Worm (Caenorhabditis elegans) whole organism, mixed stage, embryonic: ENCODE measurements around the gene pkd-2.

Experiments
- cnd-1 ChIP-seq: fragments of 200-800 bp; sonication (Bioruptor generic); optimal IDR thresholded peaks from 2 replicates; lab custom pipeline; 2018; ENCODE audit warnings: mild to moderate bottlenecking, missing genetic modification characterization, missing compliant biosample characterization
- elt-1 ChIP-seq: sonication (generic microtip); optimal IDR thresholded peaks from 2 replicates; lab custom pipeline; 2017; ENCODE audit warnings: missing genetic modification characterization, mild to moderate bottlenecking, missing compliant biosample characterization, antibody characterized with exemption, moderate library complexity, borderline replicate concordance; ENCODE audit not compliant: insufficient read depth
- elt-3 ChIP-seq: fragments of 150-350 bp; optimal IDR thresholded peaks from 2 replicates; lab custom pipeline; 2014; ENCODE audit warnings: missing biosample characterization, missing genetic modification characterization
- hlh-1 ChIP-seq: fragments of 150-350 bp; optimal IDR thresholded peaks from 2 replicates; lab custom pipeline; 2014; ENCODE audit warnings: missing biosample characterization, missing genetic modification reagents, missing genetic modification characterization
- lin-13 ChIP-seq: fragments of 150-350 bp; optimal IDR thresholded peaks from 2 replicates; lab custom pipeline; 2014; ENCODE audit warnings: missing biosample characterization, missing genetic modification characterization
- mab-5 ChIP-seq: fragments of 150-350 bp; optimal IDR thresholded peaks from 2 replicates; lab custom pipeline; 2014; ENCODE audit warnings: missing biosample characterization, missing genetic modification characterization
- nhr-12 ChIP-seq: fragments of 150-350 bp; optimal IDR thresholded peaks from 2 replicates; lab custom pipeline; 2014; ENCODE audit warnings: missing biosample characterization, missing genetic modification characterization
- nhr-237 ChIP-seq: fragments of 150-350 bp; optimal IDR thresholded peaks from 2 replicates; lab custom pipeline; 2014; ENCODE audit warnings: missing biosample characterization, missing genetic modification characterization
- nhr-76 ChIP-seq: sonication (generic microtip); optimal IDR thresholded peaks from 2 replicates; lab custom pipeline; 2017; ENCODE audit warnings: missing biosample characterization, missing genetic modification characterization
- pha-4 ChIP-seq: fragments of 150-350 bp; optimal IDR thresholded peaks from 2 replicates; lab custom pipeline; 2018; ENCODE audit warnings: missing biosample characterization, missing genetic modification reagents, missing genetic modification characterization
- snpc-4 ChIP-seq: fragments of 150-350 bp; optimal IDR thresholded peaks from 2 replicates; lab custom pipeline; 2014; ENCODE audit warnings: missing biosample characterization, missing genetic modification characterization
- tbx-8 ChIP-seq: fragments of 200-800 bp; sonication (Bioruptor generic); optimal IDR thresholded peaks from 2 replicates; lab custom pipeline; 2018; ENCODE audit warnings: mild to moderate bottlenecking, missing genetic modification characterization, moderate library complexity, missing compliant biosample characterization
- unc-39 ChIP-seq: fragments of 150-350 bp; optimal IDR thresholded peaks from 2 replicates; lab custom pipeline; 2014; ENCODE audit warnings: missing biosample characterization, missing genetic modification characterization
- unc-62 ChIP-seq: fragments of 150-350 bp; optimal IDR thresholded peaks from 2 replicates; lab custom pipeline; 2014; ENCODE audit warnings: missing biosample characterization, missing genetic modification reagents, missing genetic modification characterization

DNA sequence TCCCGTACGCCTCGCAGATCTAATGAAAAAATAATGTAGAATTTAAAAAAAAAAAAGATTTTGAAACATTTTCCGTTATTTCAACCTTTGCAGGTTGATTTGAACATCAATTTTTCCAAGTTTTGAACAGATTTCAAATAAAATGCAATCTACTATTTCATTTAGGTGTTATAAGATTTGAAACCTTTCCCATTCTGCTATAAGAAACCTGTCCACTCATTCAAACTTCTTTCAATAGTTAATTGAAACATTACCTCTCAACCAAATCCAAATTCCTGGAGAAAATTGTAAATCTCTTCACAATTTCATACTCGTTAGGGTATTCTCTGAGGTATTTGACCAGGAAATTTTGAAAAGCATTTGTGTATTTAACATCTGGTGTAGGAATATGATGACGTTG, 20.1 kb downstream of the pkd-2 start:
- TF ChIP-seq nhr-237 (no peak), hlh-1 (tag; lab: Kevin White, UChicago) (no peak), snpc-4 (tag; lab: Kevin White, UChicago) (no peak), unc-62 (GFP tag; lab: Kevin White, UChicago) (no peak), pha-4 (tag; lab: Kevin White, UChicago) (no peak), nhr-12 (tag; lab: Kevin White, UChicago) (no peak), mab-5 (tag; lab: Kevin White, UChicago) (no peak), nhr-76 (tag; lab: Kevin White, UChicago) (no peak), tbx-8 (GFP tag; lab: Kevin White, UChicago) (no peak), elt-3 (no peak), cnd-1 (tag; lab: Kevin White, UChicago) (no peak), unc-39 (tag; lab: Kevin White, UChicago) (no peak), elt-1 (tag; lab: Kevin White, UChicago) (no peak), lin-13 (tag; lab: Kevin White, UChicago) (no peak)
